Worm (Caenorhabditis elegans): Measurements from ENCODE around the gene ZK637.4.
"Not testable (repeated sequence)": the region's sequence is repeated elsewhere in the genome, so short reads cannot be mapped to it uniquely, and the experiment has no call there.

DNA sequence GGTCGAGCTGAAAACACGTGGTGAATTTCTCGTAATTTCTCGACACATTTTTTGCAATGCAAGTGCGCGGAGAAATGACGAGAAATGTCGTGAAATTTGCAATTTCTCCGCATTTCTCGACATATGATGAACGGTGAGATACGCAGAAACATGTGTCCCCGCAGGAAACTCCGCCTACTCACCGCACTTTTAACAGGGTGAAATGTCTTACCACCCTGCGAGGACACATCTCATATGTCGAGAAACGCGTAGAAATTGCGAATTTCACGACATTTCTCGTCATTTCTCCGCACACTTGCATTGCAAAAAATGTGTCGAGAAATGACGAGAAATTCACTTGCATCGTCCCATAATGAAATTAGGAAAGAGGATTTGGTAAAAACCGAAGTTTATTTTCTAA lies 7.5 kb downstream of the ZK637.4 start:
- not testable (repeated sequence) for TF ChIP-seq nhr-237 (tag; optimal IDR thresholded peaks at IDR 0.05); blmp-1 (tag; optimal IDR thresholded peaks at IDR 0.05); ces-1 (GFP tag; optimal IDR thresholded peaks at IDR 0.05); hlh-1 (tag; optimal IDR thresholded peaks at IDR 0.05)

All from whole organism, mixed stage, embryonic.